Fruit fly (Drosophila melanogaster) whole organism, wandering third instar larva: ENCODE results near the gene CG8066.

Experiments used
- Abd-B ChIP-seq: fragments of >200 bp; optimal IDR thresholded peaks from 2 replicates; lab custom pipeline; 2017; ENCODE audit warnings: missing biosample characterization, missing genetic modification characterization
- CG32264 ChIP-seq: fragments of 200-800 bp; sonication (Bioruptor generic); optimal IDR thresholded peaks from 2 replicates; lab custom pipeline; 2016; ENCODE audit warnings: missing biosample characterization, missing genetic modification characterization
- CG9705 ChIP-seq: fragments of 200-800 bp; sonication (Bioruptor generic); optimal IDR thresholded peaks from 2 replicates; lab custom pipeline; 2018; ENCODE audit warnings: missing biosample characterization, mild to moderate bottlenecking, missing genetic modification characterization
- CrebA ChIP-seq: fragments of 200-800 bp; sonication (Bioruptor generic); optimal IDR thresholded peaks from 2 replicates; lab custom pipeline; 2016; ENCODE audit warnings: missing biosample characterization, mild to moderate bottlenecking, missing genetic modification characterization, borderline replicate concordance
- Dfd ChIP-seq: fragments of >200 bp; optimal IDR thresholded peaks from 2 replicates; lab custom pipeline; 2017; ENCODE audit warnings: missing biosample characterization, missing genetic modification characterization
- Dif ChIP-seq: fragments of 200-275, 200-300 bp; sonication (Bioruptor generic); optimal IDR thresholded peaks from 2 replicates; lab custom pipeline; 2018; ENCODE audit warnings: missing biosample characterization, missing genetic modification characterization; ENCODE audit not compliant: partially characterized antibody
- HLH106 ChIP-seq: fragments of 200-800 bp; optimal IDR thresholded peaks from 3 replicates; lab custom pipeline; 2019; ENCODE audit warnings: missing biosample characterization, mild to moderate bottlenecking, missing genetic modification characterization, moderate library complexity
- Hnf4 ChIP-seq: fragments of 200-800 bp; sonication (Bioruptor generic); optimal IDR thresholded peaks from 2 replicates; lab custom pipeline; 2016; ENCODE audit warnings: missing biosample characterization, mild to moderate bottlenecking, missing genetic modification characterization
- Hr78 ChIP-seq: fragments of >200 bp; optimal IDR thresholded peaks from 2 replicates; lab custom pipeline; 2017; ENCODE audit warnings: missing biosample characterization, missing genetic modification characterization
- Hr83 ChIP-seq: fragments of 200-300 bp; sonication (Bioruptor generic); optimal IDR thresholded peaks from 2 replicates; lab custom pipeline; 2016; ENCODE audit warnings: missing biosample characterization, mild to moderate bottlenecking, missing genetic modification characterization, moderate library complexity; ENCODE audit not compliant: poor library complexity, severe bottlenecking
- Jra ChIP-seq: sonication (Bioruptor generic); optimal IDR thresholded peaks from 2 replicates; lab custom pipeline; 2016; ENCODE audit warnings: missing biosample characterization, missing genetic modification characterization
- Mio ChIP-seq: sonication (Bioruptor generic); optimal IDR thresholded peaks from 2 replicates; lab custom pipeline; 2016; ENCODE audit warnings: missing biosample characterization, missing genetic modification characterization
- Myc ChIP-seq: fragments of >200 bp; optimal IDR thresholded peaks from 2 replicates; lab custom pipeline; 2017
- N ChIP-seq: fragments of >200 bp; optimal IDR thresholded peaks from 2 replicates; lab custom pipeline; 2018; ENCODE audit warnings: missing biosample characterization, missing external identifiers, missing genetic modification characterization
- OdsH ChIP-seq: fragments of 200-800 bp; sonication (Bioruptor generic); optimal IDR thresholded peaks from 2 replicates; lab custom pipeline; 2016; ENCODE audit warnings: missing biosample characterization, mild to moderate bottlenecking, missing genetic modification characterization
- Rel ChIP-seq, 2 experiments: fragments of 200-800 bp; sonication (Bioruptor generic) in 1 of 2; optimal IDR thresholded peaks; 2 replicates in 1 of 2; 3 replicates in 1 of 2; lab custom pipeline; 2016 to 2019; ENCODE audit warnings: mild to moderate bottlenecking in 2 of 2, missing biosample characterization in 2 of 2, missing genetic modification characterization in 2 of 2, moderate library complexity in 1 of 2
- Sp1 ChIP-seq: fragments of 200-800 bp; sonication (Bioruptor generic); optimal IDR thresholded peaks from 3 replicates; lab custom pipeline; 2019; ENCODE audit warnings: missing biosample characterization, mild to moderate bottlenecking, missing genetic modification characterization, moderate library complexity
- Vsx2 ChIP-seq: fragments of 200-300, 225-300 bp; sonication (Bioruptor generic); optimal IDR thresholded peaks from 2 replicates; lab custom pipeline; 2018; ENCODE audit warnings: missing biosample characterization, missing genetic modification characterization; ENCODE audit not compliant: partially characterized antibody
- br ChIP-seq: fragments of 200-800 bp; sonication (Bioruptor generic); optimal IDR thresholded peaks from 2 replicates; lab custom pipeline; 2016; ENCODE audit warnings: missing biosample characterization, missing genetic modification characterization
- brk ChIP-seq: fragments of 200-800 bp; sonication (Bioruptor generic); optimal IDR thresholded peaks from 2 replicates; lab custom pipeline; 2016; ENCODE audit warnings: missing biosample characterization, mild to moderate bottlenecking, missing genetic modification characterization
- dl ChIP-seq, 2 experiments: fragments of 175-275, 200-275 bp in 1 of 2; fragments of 200-275 bp in 1 of 2; sonication (Bioruptor generic); optimal IDR thresholded peaks; lab custom pipeline; 2018; ENCODE audit warnings: mild to moderate bottlenecking in 2 of 2, missing biosample characterization in 2 of 2, missing genetic modification characterization in 2 of 2, moderate library complexity in 2 of 2; ENCODE audit not compliant: partially characterized antibody in 2 of 2, insufficient read depth in 1 of 2
- dmrt93B ChIP-seq: fragments of 200-800 bp; sonication (Bioruptor generic); optimal IDR thresholded peaks from 2 replicates; lab custom pipeline; 2018; ENCODE audit warnings: missing biosample characterization, mild to moderate bottlenecking, missing genetic modification characterization
- dsf ChIP-seq: sonication (Bioruptor generic); optimal IDR thresholded peaks from 2 replicates; lab custom pipeline; 2016; ENCODE audit warnings: missing biosample characterization, missing genetic modification characterization, borderline replicate concordance
- ey ChIP-seq: fragments of 200-800 bp; sonication (Bioruptor generic); optimal IDR thresholded peaks from 2 replicates; lab custom pipeline; 2016; ENCODE audit warnings: missing biosample characterization, missing genetic modification characterization
- foxo ChIP-seq, 2 experiments: fragments of 200-800 bp; sonication (Bioruptor generic); optimal IDR thresholded peaks; 2 replicates in 1 of 2; 3 replicates in 1 of 2; lab custom pipeline; 2016 to 2017; ENCODE audit warnings: missing biosample characterization in 2 of 2, missing genetic modification characterization in 2 of 2
- fru ChIP-seq: fragments of 200-800 bp; sonication (Bioruptor generic); optimal IDR thresholded peaks from 3 replicates; lab custom pipeline; 2016; ENCODE audit warnings: missing biosample characterization, mild to moderate bottlenecking, missing genetic modification characterization
- h ChIP-seq: fragments of 200-800 bp; sonication (Bioruptor generic); optimal IDR thresholded peaks from 3 replicates; lab custom pipeline; 2016; ENCODE audit warnings: missing biosample characterization, mild to moderate bottlenecking, missing genetic modification characterization
- jim ChIP-seq: fragments of 175-275, 200-325 bp; sonication (Bioruptor generic); optimal IDR thresholded peaks from 2 replicates; lab custom pipeline; 2016; ENCODE audit warnings: missing biosample characterization, mild to moderate bottlenecking, missing genetic modification characterization
- lola ChIP-seq: fragments of >200 bp; optimal IDR thresholded peaks from 2 replicates; lab custom pipeline; 2017; ENCODE audit warnings: missing biosample characterization, missing genetic modification characterization
- pan ChIP-seq: fragments of >200 bp; optimal IDR thresholded peaks from 2 replicates; lab custom pipeline; 2017
- psq ChIP-seq: fragments of 200-800 bp; sonication (Bioruptor generic); optimal IDR thresholded peaks from 3 replicates; lab custom pipeline; 2017; ENCODE audit warnings: missing biosample characterization, mild to moderate bottlenecking, missing genetic modification characterization, moderate library complexity
- rgr ChIP-seq: fragments of 200-800 bp; sonication (Bioruptor generic); optimal IDR thresholded peaks from 3 replicates; lab custom pipeline; 2016; ENCODE audit warnings: missing biosample characterization, mild to moderate bottlenecking, missing genetic modification characterization
- sage ChIP-seq: fragments of 200-800 bp; sonication (Bioruptor generic); optimal IDR thresholded peaks from 2 replicates; lab custom pipeline; 2016; ENCODE audit warnings: missing biosample characterization, mild to moderate bottlenecking, missing genetic modification characterization
- sv ChIP-seq: fragments of 200-800 bp; sonication (Bioruptor generic); optimal IDR thresholded peaks from 3 replicates; lab custom pipeline; 2016; ENCODE audit warnings: missing biosample characterization, missing genetic modification characterization
- tai ChIP-seq: sonication (Bioruptor generic); optimal IDR thresholded peaks from 2 replicates; lab custom pipeline; 2016; ENCODE audit warnings: missing biosample characterization, missing genetic modification characterization
- usp ChIP-seq: fragments of >200 bp; optimal IDR thresholded peaks from 2 replicates; lab custom pipeline; 2017; ENCODE audit warnings: missing biosample characterization, missing genetic modification characterization

The CG8066 gene

dm6 chr3R:14577803-14578493 is 9.3 kb upstream of the CG8066 start:
- TF ChIP-seq HLH106 (tag; lab: Kevin White, UChicago), result peak; percentile 34
- TF ChIP-seq CrebA (GFP tag; lab: Kevin White, UChicago), result no peak
- TF ChIP-seq h, result peak; percentile 18
- no peak for TF ChIP-seq rgr
- TF ChIP-seq fru (GFP tag; lab: Kevin White, UChicago), result peak; percentile 11
- no peak for TF ChIP-seq sage (GFP tag; lab: Kevin White, UChicago)
- no peak for TF ChIP-seq ey (GFP tag; lab: Kevin White, UChicago)
- no peak for TF ChIP-seq dmrt93B (GFP tag; lab: Kevin White, UChicago)
- no peak for TF ChIP-seq pan (lab: Kevin White, UChicago)
- peak; percentile 93 for TF ChIP-seq Dfd (GFP tag; lab: Kevin White, UChicago)
- no peak for TF ChIP-seq Hnf4 (GFP tag; lab: Kevin White, UChicago)

- TF ChIP-seq Dif (GFP tag; lab: Kevin White, UChicago), result no peak
- TF ChIP-seq jim (GFP tag; lab: Kevin White, UChicago), result no peak
- no peak for TF ChIP-seq Vsx2 (GFP tag; lab: Kevin White, UChicago)
- TF ChIP-seq Sp1 (GFP tag; lab: Kevin White, UChicago), result no peak
- TF ChIP-seq N, result no peak
- no peak for TF ChIP-seq psq
- TF ChIP-seq fru (GFP tag; lab: Kevin White, UChicago), result no peak
- no peak for TF ChIP-seq pan (lab: Kevin White, UChicago)
- no peak for TF ChIP-seq OdsH
- no peak for TF ChIP-seq HLH106 (tag; lab: Kevin White, UChicago)
- TF ChIP-seq brk (GFP tag; lab: Kevin White, UChicago), result no peak
- no peak for TF ChIP-seq usp (GFP tag; lab: Kevin White, UChicago)
These were observed 8.3 kb upstream of the CG8066 start, which contains the start of gene stumps for dm6 chr3R:14576692-14577646. TSS of gene stumps (plus strand) at chr3R:14577217.

- TF ChIP-seq sv (GFP tag; lab: Kevin White, UChicago) (no peak), CG32264 (GFP tag; lab: Kevin White, UChicago) (no peak), Hr78 (GFP tag; lab: Kevin White, UChicago) (no peak), dl (GFP tag; optimal IDR thresholded peaks at IDR 0.05; lab: Kevin White, UChicago; ENCODE audit: insufficient read depth in 1 of 2, partially characterized antibody in 2 of 2) (no peak), Rel (GFP tag; optimal IDR thresholded peaks at IDR 0.05; lab: Kevin White, UChicago) (no peak), Rel (tag; optimal IDR thresholded peaks at IDR 0.05; lab: Kevin White, UChicago) (no peak), rgr (no peak), usp (GFP tag; lab: Kevin White, UChicago) (no peak), lola (GFP tag; lab: Kevin White, UChicago) (no peak), Hr83 (no peak), ey (GFP tag; lab: Kevin White, UChicago) (no peak), pan (lab: Kevin White, UChicago) (no peak), Hnf4 (GFP tag; lab: Kevin White, UChicago) (no peak), psq (no peak), Dfd (GFP tag; lab: Kevin White, UChicago) (no peak)
These were observed 7.8 kb upstream of the CG8066 start, which contains the start of gene CG44094 for dm6 chr3R:14576511-14576691. TSS of gene CG44094 (minus strand) at chr3R:14576611.

- TF ChIP-seq dsf (GFP tag; lab: Kevin White, UChicago), result no peak
- no peak for TF ChIP-seq Dif (GFP tag; lab: Kevin White, UChicago)
- TF ChIP-seq Hnf4 (GFP tag; lab: Kevin White, UChicago), result no peak
- TF ChIP-seq Hr83, result peak; percentile 7
- no peak for TF ChIP-seq usp (GFP tag; lab: Kevin White, UChicago)
- no peak for TF ChIP-seq N
- no peak for TF ChIP-seq Abd-B (GFP tag; lab: Kevin White, UChicago)
- TF ChIP-seq brk (GFP tag; lab: Kevin White, UChicago), result no peak
- TF ChIP-seq Dfd (GFP tag; lab: Kevin White, UChicago), result no peak
- no peak for TF ChIP-seq CG9705 (GFP tag; lab: Kevin White, UChicago)
- TF ChIP-seq foxo (GFP tag; optimal IDR thresholded peaks at IDR 0.05; lab: Kevin White, UChicago), result peak in 1 of 2 experiments; percentile 37
- TF ChIP-seq CrebA (GFP tag; lab: Kevin White, UChicago), result no peak
- TF ChIP-seq Mio (GFP tag; lab: Kevin White, UChicago), result no peak
- peak; percentile 36 for TF ChIP-seq h
- no peak for TF ChIP-seq dl (GFP tag; optimal IDR thresholded peaks at IDR 0.05; lab: Kevin White, UChicago; ENCODE audit: insufficient read depth in 1 of 2, partially characterized antibody in 2 of 2)
- TF ChIP-seq br (GFP tag; lab: Kevin White, UChicago), result no peak
- TF ChIP-seq sv (GFP tag; lab: Kevin White, UChicago), result no peak
- peak; percentile 27 for TF ChIP-seq rgr
- no peak for TF ChIP-seq dmrt93B (GFP tag; lab: Kevin White, UChicago)
- no peak for TF ChIP-seq tai (GFP tag; lab: Kevin White, UChicago)
- no peak for TF ChIP-seq Hr78 (GFP tag; lab: Kevin White, UChicago)
- no peak for TF ChIP-seq pan (lab: Kevin White, UChicago)
- no peak for TF ChIP-seq Rel (GFP tag; optimal IDR thresholded peaks at IDR 0.05; lab: Kevin White, UChicago)
- TF ChIP-seq Rel (tag; optimal IDR thresholded peaks at IDR 0.05; lab: Kevin White, UChicago), result no peak
- TF ChIP-seq lola (GFP tag; lab: Kevin White, UChicago), result no peak
- no peak for TF ChIP-seq Vsx2 (GFP tag; lab: Kevin White, UChicago)
- no peak for TF ChIP-seq HLH106 (tag; lab: Kevin White, UChicago)
- no peak for TF ChIP-seq Myc
- TF ChIP-seq Sp1 (GFP tag; lab: Kevin White, UChicago), result no peak
- no peak for TF ChIP-seq Jra (GFP tag; lab: Kevin White, UChicago)
These were observed 7.1 kb upstream of the CG8066 start, which contains the start of gene CG7987 for dm6 chr3R:14575718-14576187. TSS of gene CG7987 (minus strand) at chr3R:14575887.
